Fruit fly (Drosophila melanogaster): ENCODE measurements around the gene CG1737.

dm6 chrX:11367783-11368509, 17.5 kb downstream of the CG1737 start, which contains the start of the genes hop and Tim8:
- no peak for TF ChIP-seq CG8478 (optimal IDR thresholded peaks at IDR 0.05)
- no peak for TF ChIP-seq psq (optimal IDR thresholded peaks at IDR 0.05)
- no peak for TF ChIP-seq pan (optimal IDR thresholded peaks at IDR 0.05)
- no peak for TF ChIP-seq usp (GFP tag; optimal IDR thresholded peaks at IDR 0.05)
- no peak for TF ChIP-seq EcR (GFP tag; optimal IDR thresholded peaks at IDR 0.05)
- no peak for TF ChIP-seq Dll (optimal IDR thresholded peaks at IDR 0.05)
